Worm (Caenorhabditis elegans): ENCODE measurements around the gene lir-3.

DNA sequence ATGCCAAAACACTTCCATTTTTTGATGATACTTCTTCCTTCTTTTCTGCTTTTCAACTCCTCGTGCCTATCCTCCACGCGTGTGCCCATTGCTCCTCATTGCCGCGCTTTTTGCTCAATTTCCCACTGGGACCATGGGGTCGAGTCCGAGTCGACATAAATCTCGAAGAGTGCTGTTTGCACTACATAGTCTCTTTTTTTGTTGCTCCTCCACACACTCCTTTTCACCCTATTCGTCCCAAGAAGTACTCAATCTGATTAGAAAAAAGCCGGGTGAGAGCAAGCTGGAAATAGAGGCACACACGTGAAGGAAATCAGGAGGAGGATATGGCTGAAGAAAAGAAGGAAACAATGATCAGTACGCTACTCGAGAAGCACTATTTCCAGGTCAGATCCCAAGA lies 42.0 kb downstream of the lir-3 start, which contains the start of gene arrd-6:
- TF ChIP-seq ceh-91 (GFP tag; IDR thresholded peaks at IDR 0.05) (no peak), cebp-2 (GFP tag; IDR thresholded peaks at IDR 0.05) (no peak), ceh-40 (GFP tag; IDR thresholded peaks at IDR 0.05) (no peak), ztf-25 (GFP tag; IDR thresholded peaks at IDR 0.05) (no peak), let-526 (GFP tag; IDR thresholded peaks at IDR 0.05) (no peak), him-1 (tag; optimal IDR thresholded peaks at IDR 0.05) (no peak), ama-1 (optimal IDR thresholded peaks at IDR 0.05) (no peak), ama-1 (GFP tag; optimal IDR thresholded peaks at IDR 0.05) (no peak), lin-40 (tag; optimal IDR thresholded peaks at IDR 0.05) (no peak), unc-130 (GFP tag; optimal IDR thresholded peaks at IDR 0.05) (no peak), zim-3 (tag; optimal IDR thresholded peaks at IDR 0.05) (no peak), C17E4.6 (GFP tag; IDR thresholded peaks at IDR 0.05) (no peak)
